Fruit fly (Drosophila melanogaster) whole organism, prepupa: ENCODE data around the gene CG6163.
A peak's percentile ranks its signal among the peaks of the same experiment; 100 is the strongest.

Experiments
- CG3032 ChIP-seq: fragments of 200-800 bp; optimal IDR thresholded peaks from 2 replicates; lab custom pipeline; 2019; ENCODE audit warnings: missing biosample characterization, mild to moderate bottlenecking, missing genetic modification characterization, moderate library complexity
- CG6792 ChIP-seq: fragments of 200-800 bp; sonication (Bioruptor generic); optimal IDR thresholded peaks from 3 replicates; lab custom pipeline; 2016; ENCODE audit warnings: missing biosample characterization, missing genetic modification characterization
- CG8632 ChIP-seq: fragments of 200-800 bp; sonication (Bioruptor generic); optimal IDR thresholded peaks from 3 replicates; lab custom pipeline; 2016; ENCODE audit warnings: missing biosample characterization, missing genetic modification characterization
- Lpt ChIP-seq: fragments of 200-800 bp; sonication (Bioruptor generic); optimal IDR thresholded peaks from 3 replicates; lab custom pipeline; 2016; ENCODE audit warnings: missing biosample characterization, missing genetic modification characterization
- Smox ChIP-seq: fragments of 200-800 bp; sonication (Bioruptor generic); optimal IDR thresholded peaks from 3 replicates; lab custom pipeline; 2016; ENCODE audit warnings: missing biosample characterization, missing genetic modification characterization
- Sox102F ChIP-seq: fragments of 200-800 bp; sonication (Bioruptor generic); optimal IDR thresholded peaks from 2 replicates; lab custom pipeline; 2016; ENCODE audit warnings: missing biosample characterization, mild to moderate bottlenecking, missing genetic modification characterization
- eg ChIP-seq: fragments of 200-800 bp; sonication (Bioruptor generic); IDR thresholded peaks from 3 replicates; pipeline ENCODE4 v1.3.6; 2022; ENCODE audit warnings: missing biosample characterization, missing genetic modification characterization

DNA sequence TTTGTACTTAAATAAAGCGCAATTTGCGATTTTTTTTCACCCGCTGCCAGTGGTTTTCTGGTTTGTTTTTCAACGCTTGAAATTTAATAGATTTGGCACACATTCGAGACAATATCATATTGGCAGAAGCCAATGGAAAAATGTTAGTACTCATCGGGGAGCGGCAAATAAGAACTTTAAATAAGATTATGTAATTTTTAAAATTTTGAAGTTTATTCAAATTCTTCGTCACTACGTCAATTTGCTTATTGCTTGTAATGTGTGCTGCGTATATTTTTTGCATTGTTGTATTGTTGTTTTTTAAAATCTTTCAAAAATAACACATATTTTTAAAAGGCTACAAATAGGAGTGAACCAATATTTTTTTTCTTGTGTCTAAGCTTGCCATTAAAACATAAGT lies 17.7 kb downstream of the CG6163 start:
- TF ChIP-seq CG8632 (GFP tag; lab: Kevin White, UChicago) (no peak), Sox102F (GFP tag; lab: Kevin White, UChicago) (no peak), CG6792 (GFP tag; lab: Kevin White, UChicago) (no peak), Lpt (GFP tag; lab: Kevin White, UChicago) (no peak), CG3032 (tag; lab: Kevin White, UChicago) (no peak), eg (GFP tag; lab: Robert Waterston, UW) (peak; percentile 39; the same call in 1 of the 3 replicates), Smox (GFP tag; lab: Kevin White, UChicago) (no peak)
